Worm (Caenorhabditis elegans): ENCODE data around the gene K11H12.3.

DNA sequence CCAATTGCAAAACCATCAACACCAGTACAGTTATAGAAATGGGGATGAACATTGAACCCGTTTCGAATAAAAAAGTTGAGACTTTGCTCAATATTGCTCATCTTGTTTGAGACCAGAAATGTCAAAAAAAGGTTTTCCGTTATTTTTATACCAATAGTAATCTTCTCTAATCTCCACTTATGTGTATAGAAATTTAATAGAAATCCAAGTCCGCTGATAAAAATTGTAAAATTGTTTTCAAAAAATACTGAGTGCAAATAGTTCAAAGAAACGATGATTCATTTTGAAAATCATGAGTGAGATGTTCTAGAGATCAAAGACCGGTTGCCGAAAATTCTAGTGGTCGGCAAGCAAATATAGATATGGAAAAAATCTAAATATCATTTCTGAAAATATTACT, 46.1 kb upstream of the K11H12.3 start, which contains the start of gene Y55F3C.10:
- no peak for TF ChIP-seq ceh-45 (GFP tag; IDR thresholded peaks at IDR 0.05)
- no peak for TF ChIP-seq tbx-2 (tag; optimal IDR thresholded peaks at IDR 0.05)
- TF ChIP-seq zip-5 (tag; optimal IDR thresholded peaks at IDR 0.05), result no peak
- TF ChIP-seq syd-9 (tag; optimal IDR thresholded peaks at IDR 0.05), result no peak
- no peak for TF ChIP-seq pqm-1 (tag; optimal IDR thresholded peaks at IDR 0.05)
- no peak for TF ChIP-seq fax-1 (tag; optimal IDR thresholded peaks at IDR 0.05)
